Worm (Caenorhabditis elegans) whole organism, L2 larva: ENCODE data around the gene mev-1.

ENCODE experiments used
- C34F6.9 ChIP-seq: fragments of 150-350 bp; optimal IDR thresholded peaks from 2 replicates; lab custom pipeline; 2014; ENCODE audit warnings: missing biosample characterization, missing genetic modification characterization
- F13H6.1 ChIP-seq: sonication (generic microtip); optimal IDR thresholded peaks from 2 replicates; lab custom pipeline; 2016; ENCODE audit warnings: missing genetic modification characterization, missing compliant biosample characterization
- R02D3.7 ChIP-seq: fragments of 150-350 bp; optimal IDR thresholded peaks from 2 replicates; lab custom pipeline; 2014; ENCODE audit warnings: missing biosample characterization, missing genetic modification characterization
- Y55F3AM.14 ChIP-seq: fragments of 200-800 bp; sonication (Bioruptor generic); optimal IDR thresholded peaks from 2 replicates; lab custom pipeline; 2018; ENCODE audit warnings: mild to moderate bottlenecking, missing genetic modification characterization, missing compliant biosample characterization
- alr-1 ChIP-seq: fragments of 150-350 bp; optimal IDR thresholded peaks from 2 replicates; lab custom pipeline; 2014; ENCODE audit warnings: missing biosample characterization, missing genetic modification characterization
- aly-2 ChIP-seq: fragments of 150-350 bp; optimal IDR thresholded peaks from 2 replicates; lab custom pipeline; 2014; ENCODE audit warnings: missing biosample characterization, missing genetic modification characterization
- ama-1 ChIP-seq: fragments of 150-350 bp; optimal IDR thresholded peaks from 2 replicates; lab custom pipeline; 2018; ENCODE audit warnings: inconsistent platforms
- blmp-1 ChIP-seq: sonication (generic microtip); optimal IDR thresholded peaks from 2 replicates; lab custom pipeline; 2017; ENCODE audit warnings: missing genetic modification characterization, mild to moderate bottlenecking, missing compliant biosample characterization, antibody characterized with exemption, moderate library complexity; ENCODE audit not compliant: insufficient read depth
- ceh-16 ChIP-seq: fragments of 150-350 bp; optimal IDR thresholded peaks from 2 replicates; lab custom pipeline; 2014; ENCODE audit warnings: missing biosample characterization, missing genetic modification characterization
- ceh-82 ChIP-seq: fragments of 150-350 bp; optimal IDR thresholded peaks from 2 replicates; lab custom pipeline; 2014; ENCODE audit warnings: missing biosample characterization, missing genetic modification characterization
- elt-3 ChIP-seq: sonication (generic microtip); optimal IDR thresholded peaks from 2 replicates; lab custom pipeline; 2017; ENCODE audit warnings: missing biosample characterization, missing genetic modification characterization
- lin-13 ChIP-seq: fragments of 150-350 bp; optimal IDR thresholded peaks from 2 replicates; lab custom pipeline; 2014; ENCODE audit warnings: missing biosample characterization, missing genetic modification reagents, missing genetic modification characterization
- lin-39 ChIP-seq: fragments of 150-350 bp; optimal IDR thresholded peaks from 2 replicates; lab custom pipeline; 2014; ENCODE audit warnings: missing biosample characterization, missing genetic modification reagents, missing genetic modification characterization
- lsy-2 ChIP-seq, 2 experiments: fragments of 150-350 bp in 1 of 2; sonication (generic microtip) in 1 of 2; optimal IDR thresholded peaks; 2 replicates each; lab custom pipeline; 2014 to 2017; ENCODE audit warnings: missing biosample characterization in 2 of 2, missing genetic modification characterization in 2 of 2
- mbf-1 ChIP-seq: sonication (generic microtip); optimal IDR thresholded peaks from 2 replicates; lab custom pipeline; 2017; ENCODE audit warnings: missing biosample characterization, missing genetic modification characterization
- mdl-1 ChIP-seq, 2 experiments: fragments of 150-350 bp in 1 of 2; sonication (generic microtip) in 1 of 2; optimal IDR thresholded peaks; 2 replicates each; lab custom pipeline; 2017; ENCODE audit warnings: missing biosample characterization in 2 of 2, missing genetic modification characterization in 2 of 2
- nhr-10 ChIP-seq: sonication (generic microtip); optimal IDR thresholded peaks from 2 replicates; lab custom pipeline; 2017; ENCODE audit warnings: missing biosample characterization, missing genetic modification characterization
- nhr-12 ChIP-seq: fragments of 150-350 bp; optimal IDR thresholded peaks from 2 replicates; lab custom pipeline; 2014; ENCODE audit warnings: missing biosample characterization, missing genetic modification characterization
- nhr-21 ChIP-seq: fragments of 150-350 bp; optimal IDR thresholded peaks from 2 replicates; lab custom pipeline; 2014; ENCODE audit warnings: missing biosample characterization, missing genetic modification characterization
- nhr-23 ChIP-seq: fragments of 150-350 bp; optimal IDR thresholded peaks from 2 replicates; lab custom pipeline; 2014; ENCODE audit warnings: missing biosample characterization, missing genetic modification reagents, missing genetic modification characterization
- nhr-237 ChIP-seq: fragments of 150-350 bp; optimal IDR thresholded peaks from 2 replicates; lab custom pipeline; 2014; ENCODE audit warnings: missing biosample characterization, missing genetic modification characterization
- nhr-25 ChIP-seq: fragments of 150-350 bp; sonication (generic microtip); optimal IDR thresholded peaks from 3 replicates; lab custom pipeline; 2014; ENCODE audit warnings: missing biosample characterization, missing genetic modification characterization
- nhr-6 ChIP-seq: fragments of 150-350 bp; optimal IDR thresholded peaks from 2 replicates; lab custom pipeline; 2014; ENCODE audit warnings: missing biosample characterization, missing genetic modification characterization
- nhr-77 ChIP-seq: fragments of 150-350 bp; optimal IDR thresholded peaks from 2 replicates; lab custom pipeline; 2014; ENCODE audit warnings: missing biosample characterization, missing genetic modification characterization
- peb-1 ChIP-seq: fragments of 150-350 bp; optimal IDR thresholded peaks from 2 replicates; lab custom pipeline; 2014; ENCODE audit warnings: missing biosample characterization, missing genetic modification characterization
- sem-4 ChIP-seq: fragments of 150-350 bp; optimal IDR thresholded peaks from 2 replicates; lab custom pipeline; 2014; ENCODE audit warnings: missing biosample characterization, missing genetic modification reagents, missing genetic modification characterization
- skn-1 ChIP-seq: sonication (generic microtip); optimal IDR thresholded peaks from 2 replicates; lab custom pipeline; 2017; ENCODE audit warnings: missing biosample characterization, missing genetic modification characterization
- sma-3 ChIP-seq: sonication (generic microtip); optimal IDR thresholded peaks from 2 replicates; lab custom pipeline; 2016; ENCODE audit warnings: missing genetic modification reagents, missing genetic modification characterization, missing compliant biosample characterization
- sma-9 ChIP-seq, 2 experiments: fragments of 150-350 bp in 1 of 2; sonication (generic microtip) in 1 of 2; optimal IDR thresholded peaks; 2 replicates each; lab custom pipeline; 2014 to 2016; ENCODE audit warnings: missing genetic modification characterization in 2 of 2, mild to moderate bottlenecking in 1 of 2, missing biosample characterization in 1 of 2, missing compliant biosample characterization in 1 of 2, missing genetic modification reagents in 1 of 2, moderate library complexity in 1 of 2
- unc-39 ChIP-seq: fragments of 150-350 bp; optimal IDR thresholded peaks from 2 replicates; lab custom pipeline; 2014; ENCODE audit warnings: missing biosample characterization, missing genetic modification characterization
- unc-55 ChIP-seq: fragments of 150-350 bp; sonication (generic microtip); optimal IDR thresholded peaks from 3 replicates; lab custom pipeline; 2014; ENCODE audit warnings: missing biosample characterization, missing genetic modification reagents, missing genetic modification characterization
- unc-62 ChIP-seq: fragments of 150-350 bp; optimal IDR thresholded peaks from 2 replicates; lab custom pipeline; 2014; ENCODE audit warnings: missing biosample characterization, missing genetic modification reagents, missing genetic modification characterization
- zag-1 ChIP-seq: fragments of 150-350 bp; optimal IDR thresholded peaks from 2 replicates; lab custom pipeline; 2014; ENCODE audit warnings: missing biosample characterization, missing genetic modification characterization
- ztf-1 ChIP-seq: fragments of 200-800 bp; sonication (Bioruptor generic); conservative IDR thresholded peaks from 2 replicates; pipeline ENCODE4 v1.3.6; 2022; ENCODE audit warnings: missing genetic modification characterization, missing compliant biosample characterization
- ztf-4 ChIP-seq: fragments of 150-350 bp; optimal IDR thresholded peaks from 2 replicates; lab custom pipeline; 2014; ENCODE audit warnings: missing biosample characterization, missing genetic modification characterization

mev-1 gene

DNA sequence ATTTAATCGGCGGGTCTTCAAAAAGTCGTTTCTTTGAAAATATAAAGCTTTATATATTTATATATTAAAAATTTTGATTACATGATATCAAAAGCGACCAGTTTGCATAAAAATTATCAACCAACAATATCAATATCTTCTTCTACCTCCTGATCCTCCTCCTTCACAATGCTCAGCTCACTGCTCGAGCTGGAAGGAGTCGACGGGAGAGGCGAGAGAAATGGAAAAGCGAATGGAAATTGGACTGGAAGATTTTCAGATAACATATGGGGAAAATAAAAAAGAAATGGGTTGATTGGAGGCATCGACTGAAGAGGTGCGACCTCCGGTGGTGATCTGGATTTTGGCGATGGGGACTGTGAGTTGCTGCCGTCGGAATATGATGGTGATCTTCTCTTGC is 5.9 kb downstream of the mev-1 start:
- no peak for TF ChIP-seq zag-1 (tag; lab: Kevin White, UChicago)
- TF ChIP-seq mbf-1 (tag; lab: Kevin White, UChicago): no peak
- no peak for TF ChIP-seq ceh-16 (tag; lab: Kevin White, UChicago)
- TF ChIP-seq unc-62 (GFP tag; lab: Kevin White, UChicago): no peak
- TF ChIP-seq nhr-77 (tag; lab: Kevin White, UChicago): no peak
- no peak for TF ChIP-seq ama-1 (lab: Kevin White, UChicago)
- no peak for TF ChIP-seq unc-39 (tag; lab: Kevin White, UChicago)
- TF ChIP-seq skn-1: no peak
- TF ChIP-seq blmp-1 (tag; lab: Kevin White, UChicago): no peak
- TF ChIP-seq nhr-23 (tag; lab: Kevin White, UChicago): no peak
- TF ChIP-seq ztf-4: no peak
- TF ChIP-seq nhr-21 (tag; lab: Kevin White, UChicago): no peak
- no peak for TF ChIP-seq lsy-2 (tag; optimal IDR thresholded peaks at IDR 0.05; lab: Kevin White, UChicago)
- TF ChIP-seq F13H6.1: no peak
- no peak for TF ChIP-seq R02D3.7
- TF ChIP-seq peb-1 (tag; lab: Kevin White, UChicago): no peak
- no peak for TF ChIP-seq elt-3
- TF ChIP-seq nhr-10 (tag; lab: Kevin White, UChicago): no peak
- TF ChIP-seq alr-1: no peak
- TF ChIP-seq, all 48 proteins: peak for 0

ce11 chrIII:10341758-10342157 is 7.7 kb downstream of the mev-1 start, which contains the start of gene tbx-9:
Gene tbx-9, minus strand, starts transcription at chrIII:10341858.
- TF ChIP-seq ztf-4 (no peak), skn-1 (no peak), sem-4 (tag; lab: Kevin White, UChicago) (no peak), unc-55 (GFP tag; lab: Kevin White, UChicago) (no peak), lsy-2 (tag; optimal IDR thresholded peaks at IDR 0.05; lab: Kevin White, UChicago) (no peak), Y55F3AM.14 (GFP tag; lab: Kevin White, UChicago) (no peak), ceh-82 (tag; lab: Kevin White, UChicago) (no peak)

DNA sequence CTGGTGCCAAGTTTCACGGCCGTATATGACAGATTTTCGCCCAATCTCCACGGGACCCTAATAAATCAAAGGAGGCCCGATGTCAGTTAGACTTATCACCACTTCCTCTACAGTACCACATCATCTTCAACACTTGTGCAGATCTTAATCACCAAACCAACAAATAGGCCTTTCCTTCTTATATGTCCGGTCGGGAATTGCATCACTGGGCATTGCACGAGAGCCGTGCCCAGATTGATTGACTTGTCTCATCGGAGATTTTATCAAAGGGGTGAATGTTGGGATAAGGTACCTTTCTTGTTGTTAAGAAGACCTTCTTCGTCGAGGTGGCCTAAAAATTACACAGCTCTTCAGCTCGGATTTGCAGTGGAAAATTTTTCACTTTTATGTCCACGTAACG is 10.7 kb downstream of the mev-1 start:
- no peak for TF ChIP-seq sma-3 (GFP tag; lab: Kevin White, UChicago)
- no peak for TF ChIP-seq F13H6.1
- TF ChIP-seq lin-39 (tag; lab: Kevin White, UChicago): no peak
- TF ChIP-seq elt-3: no peak
- no peak for TF ChIP-seq unc-55 (GFP tag; lab: Kevin White, UChicago)
- TF ChIP-seq mbf-1 (tag; lab: Kevin White, UChicago): no peak
- no peak for TF ChIP-seq aly-2 (tag; lab: Kevin White, UChicago)
- no peak for TF ChIP-seq skn-1
- no peak for TF ChIP-seq R02D3.7
- TF ChIP-seq blmp-1 (tag; lab: Kevin White, UChicago): no peak
- no peak for TF ChIP-seq alr-1
- TF ChIP-seq C34F6.9 (tag; lab: Kevin White, UChicago): no peak
- TF ChIP-seq ceh-16 (tag; lab: Kevin White, UChicago): no peak
- TF ChIP-seq mdl-1 (tag; optimal IDR thresholded peaks at IDR 0.05; lab: Kevin White, UChicago): no peak
- TF ChIP-seq zag-1 (tag; lab: Kevin White, UChicago): no peak

ce11 chrIII:10347049-10347448 is 13.0 kb downstream of the mev-1 start, which contains the start of gene tbx-8:
Gene tbx-8, plus strand, starts transcription at chrIII:10347349.
- TF ChIP-seq aly-2 (tag; lab: Kevin White, UChicago) (no peak), nhr-237 (no peak), mdl-1 (tag; optimal IDR thresholded peaks at IDR 0.05; lab: Kevin White, UChicago) (no peak), sma-3 (GFP tag; lab: Kevin White, UChicago) (no peak), nhr-12 (tag; lab: Kevin White, UChicago) (no peak), alr-1 (no peak), zag-1 (tag; lab: Kevin White, UChicago) (no peak), nhr-23 (tag; lab: Kevin White, UChicago) (no peak), unc-39 (tag; lab: Kevin White, UChicago) (no peak)

ce11 chrIII:10351595-10352207 is 17.6 kb downstream of the mev-1 start, which contains the start of gene T07C4.3:
Gene T07C4.3, plus strand, starts transcription at chrIII:10352157.
- TF ChIP-seq nhr-237: no peak
- no peak for TF ChIP-seq nhr-25

ce11 chrIII:10353423-10353822 is 19.3 kb downstream of the mev-1 start:
- TF ChIP-seq nhr-25 (no peak), nhr-6 (tag; lab: Kevin White, UChicago) (no peak), ztf-4 (no peak), sma-9 (GFP tag; optimal IDR thresholded peaks at IDR 0.05; lab: Kevin White, UChicago) (no peak), sma-9 (tag; optimal IDR thresholded peaks at IDR 0.05; lab: Kevin White, UChicago) (no peak), blmp-1 (tag; lab: Kevin White, UChicago) (no peak), ceh-16 (tag; lab: Kevin White, UChicago) (no peak), ztf-1 (no peak), mbf-1 (tag; lab: Kevin White, UChicago) (no peak), lin-13 (no peak)
